Fruit fly (Drosophila melanogaster) whole organism, embryonic: ENCODE measurements around the gene MED28.

Experiments
- Ada2b ChIP-seq: fragments of 200-800 bp; sonication (Bioruptor generic); IDR thresholded peaks from 2 replicates; pipeline ENCODE4 v1.3.6; 2022; ENCODE audit warnings: missing biosample characterization, missing genetic modification characterization
- Atf-2 ChIP-seq: fragments of 200-800 bp; sonication (Bioruptor generic); optimal IDR thresholded peaks from 2 replicates; lab custom pipeline; 2016; ENCODE audit warnings: missing biosample characterization, missing genetic modification characterization
- Atf3 ChIP-seq: fragments of 200-800 bp; sonication (Bioruptor generic); optimal IDR thresholded peaks from 3 replicates; lab custom pipeline; 2016; ENCODE audit warnings: missing biosample characterization, missing genetic modification characterization
- CG10366 ChIP-seq: fragments of 200-800 bp; sonication (Bioruptor generic); IDR thresholded peaks from 2 replicates; pipeline ENCODE4 v1.3.6; 2022; ENCODE audit warnings: missing biosample characterization, missing genetic modification characterization
- CG11695 ChIP-seq: fragments of 200-800 bp; sonication (Bioruptor generic); IDR thresholded peaks from 3 replicates; pipeline ENCODE4 v1.3.6; 2022; ENCODE audit warnings: missing biosample characterization, missing genetic modification characterization
- CG12769 ChIP-seq: fragments of 200-800 bp; sonication (Bioruptor generic); optimal IDR thresholded peaks from 2 replicates; lab custom pipeline; 2019; ENCODE audit warnings: missing biosample characterization, mild to moderate bottlenecking, missing genetic modification characterization, moderate library complexity
- CG13287 ChIP-seq: fragments of 200-800 bp; sonication (Bioruptor generic); IDR thresholded peaks from 2 replicates; pipeline ENCODE4 v1.3.6; 2022; ENCODE audit warnings: missing biosample characterization, missing genetic modification characterization; ENCODE audit not compliant: partially characterized antibody
- CG13894 ChIP-seq: fragments of 200-800 bp; sonication (Bioruptor generic); optimal IDR thresholded peaks from 3 replicates; lab custom pipeline; 2018; ENCODE audit warnings: missing biosample characterization, mild to moderate bottlenecking, missing genetic modification characterization, moderate library complexity
- CG14050 ChIP-seq: fragments of 200-800 bp; sonication (Bioruptor generic); IDR thresholded peaks from 3 replicates; pipeline ENCODE4 v1.3.6; 2022; ENCODE audit warnings: missing biosample characterization, missing genetic modification characterization
- CG14441 ChIP-seq: fragments of 200-800 bp; sonication (Bioruptor generic); IDR thresholded peaks from 2 replicates; pipeline ENCODE4 v1.3.6; 2022; ENCODE audit warnings: missing biosample characterization, missing genetic modification characterization
- CG16779 ChIP-seq: fragments of 200-800 bp; sonication (Bioruptor generic); IDR thresholded peaks from 2 replicates; pipeline ENCODE4 v1.3.6; 2022; ENCODE audit warnings: missing biosample characterization, missing genetic modification characterization
- CG2678 ChIP-seq: fragments of 200-800 bp; sonication (Bioruptor generic); optimal IDR thresholded peaks from 3 replicates; lab custom pipeline; 2019; ENCODE audit warnings: missing biosample characterization, mild to moderate bottlenecking, missing genetic modification characterization, moderate library complexity
- CG30431 ChIP-seq: fragments of 200-800 bp; sonication (Bioruptor generic); optimal IDR thresholded peaks from 2 replicates; lab custom pipeline; 2017; ENCODE audit warnings: missing biosample characterization, missing genetic modification characterization
- CG32767 ChIP-seq: fragments of 200-800 bp; sonication (Bioruptor generic); IDR thresholded peaks from 2 replicates; pipeline ENCODE4 v1.3.6; 2022; ENCODE audit warnings: missing biosample characterization, missing genetic modification characterization
- CG43689 ChIP-seq: fragments of 200-800 bp; sonication (Bioruptor generic); IDR thresholded peaks from 2 replicates; pipeline ENCODE4 v1.3.6; 2022; ENCODE audit warnings: missing biosample characterization, missing genetic modification characterization
- CG4404 ChIP-seq: fragments of 200-800 bp; sonication (Bioruptor generic); IDR thresholded peaks from 2 replicates; pipeline ENCODE4 v1.3.6; 2022; ENCODE audit warnings: missing biosample characterization, missing genetic modification characterization
- CG4424 ChIP-seq: fragments of 200-800 bp; sonication (Bioruptor generic); optimal IDR thresholded peaks from 3 replicates; lab custom pipeline; 2016; ENCODE audit warnings: missing biosample characterization, missing genetic modification characterization
- CG6765 ChIP-seq: fragments of 200-800 bp; sonication (Bioruptor generic); optimal IDR thresholded peaks from 3 replicates; lab custom pipeline; 2017; ENCODE audit warnings: missing biosample characterization, mild to moderate bottlenecking, missing genetic modification characterization
- CG6854 ChIP-seq: fragments of 200-800 bp; sonication (Bioruptor generic); optimal IDR thresholded peaks from 3 replicates; lab custom pipeline; 2017; ENCODE audit warnings: missing biosample characterization, mild to moderate bottlenecking, missing genetic modification characterization
- CG7786 ChIP-seq: fragments of 200-800 bp; sonication (Bioruptor generic); optimal IDR thresholded peaks from 2 replicates; lab custom pipeline; 2016; ENCODE audit warnings: missing biosample characterization, missing genetic modification characterization
- Dek ChIP-seq: fragments of 200-800 bp; sonication (Bioruptor generic); optimal IDR thresholded peaks from 3 replicates; lab custom pipeline; 2019; ENCODE audit warnings: missing biosample characterization, mild to moderate bottlenecking, missing genetic modification characterization, moderate library complexity
- Drgx ChIP-seq: fragments of 200-800 bp; sonication (Bioruptor generic); IDR thresholded peaks from 2 replicates; pipeline ENCODE4 v1.3.6; 2022; ENCODE audit warnings: missing biosample characterization, missing genetic modification characterization
- Eip74EF ChIP-seq, 2 experiments: fragments of 200-800 bp in 1 of 2; fragments of >200 bp in 1 of 2; sonication (Bioruptor generic) in 1 of 2; optimal IDR thresholded peaks; 2 replicates each; lab custom pipeline; 2017 to 2019; ENCODE audit warnings: missing biosample characterization in 2 of 2, missing genetic modification characterization in 2 of 2, mild to moderate bottlenecking in 1 of 2, moderate library complexity in 1 of 2
- Fer3 ChIP-seq: fragments of 200-800 bp; sonication (Bioruptor generic); optimal IDR thresholded peaks from 2 replicates; lab custom pipeline; 2018; ENCODE audit warnings: missing biosample characterization, mild to moderate bottlenecking, missing genetic modification characterization, moderate library complexity
- HmgZ ChIP-seq: fragments of 200-800 bp; sonication (Bioruptor generic); optimal IDR thresholded peaks from 2 replicates; lab custom pipeline; 2018; ENCODE audit warnings: missing biosample characterization, mild to moderate bottlenecking, missing genetic modification characterization
- Hmx ChIP-seq: fragments of 200-800 bp; sonication (Bioruptor generic); optimal IDR thresholded peaks from 2 replicates; lab custom pipeline; 2016; ENCODE audit warnings: missing biosample characterization, missing genetic modification characterization
- Mrtf ChIP-seq: fragments of 200-800 bp; sonication (Bioruptor generic); IDR thresholded peaks from 3 replicates; pipeline ENCODE4 v1.3.6; 2022; ENCODE audit warnings: missing biosample characterization, missing genetic modification characterization
- NC2β ChIP-seq: fragments of 200-800 bp; sonication (Bioruptor generic); optimal IDR thresholded peaks from 2 replicates; lab custom pipeline; 2016; ENCODE audit warnings: missing biosample characterization, missing genetic modification characterization
- Opbp ChIP-seq: fragments of 200-800 bp; sonication (Bioruptor generic); IDR thresholded peaks from 3 replicates; pipeline ENCODE4 v1.3.6; 2022; ENCODE audit warnings: missing biosample characterization, missing genetic modification characterization; ENCODE audit not compliant: partially characterized antibody
- Side ChIP-seq: fragments of 200-800 bp; sonication (Bioruptor generic); optimal IDR thresholded peaks from 2 replicates; lab custom pipeline; 2016; ENCODE audit warnings: missing biosample characterization, missing genetic modification characterization
- Sox102F ChIP-seq: fragments of 200-800 bp; sonication (Bioruptor generic); optimal IDR thresholded peaks from 2 replicates; lab custom pipeline; 2018; ENCODE audit warnings: missing biosample characterization, mild to moderate bottlenecking, missing genetic modification characterization, moderate library complexity
- crol ChIP-seq: fragments of 200-800 bp; sonication (Bioruptor generic); IDR thresholded peaks from 2 replicates; pipeline ENCODE4 v1.3.6; 2022; ENCODE audit warnings: missing biosample characterization, missing genetic modification characterization
- dmrt11E ChIP-seq: fragments of 200-800 bp; sonication (Bioruptor generic); optimal IDR thresholded peaks from 3 replicates; lab custom pipeline; 2018; ENCODE audit warnings: missing biosample characterization, mild to moderate bottlenecking, missing genetic modification characterization, moderate library complexity
- dmrt99B ChIP-seq: fragments of 200-800 bp; sonication (Bioruptor generic); optimal IDR thresholded peaks from 2 replicates; lab custom pipeline; 2018; ENCODE audit warnings: missing biosample characterization, mild to moderate bottlenecking, missing genetic modification characterization, moderate library complexity
- dpn ChIP-seq, 2 experiments: fragments of 200-800 bp; sonication (Bioruptor generic); optimal IDR thresholded peaks; 3 replicates each; lab custom pipeline; 2016; ENCODE audit warnings: missing biosample characterization in 2 of 2, missing genetic modification characterization in 2 of 2
- ftz-f1 ChIP-seq: fragments of 200-800 bp; sonication (Bioruptor generic); optimal IDR thresholded peaks from 2 replicates; lab custom pipeline; 2016; ENCODE audit warnings: missing biosample characterization, missing genetic modification characterization
- gcm2 ChIP-seq: fragments of 200-800 bp; sonication (Bioruptor generic); optimal IDR thresholded peaks from 2 replicates; lab custom pipeline; 2016; ENCODE audit warnings: missing biosample characterization, missing genetic modification characterization
- h ChIP-seq: fragments of >200 bp; optimal IDR thresholded peaks from 2 replicates; lab custom pipeline; 2017
- hb ChIP-seq: fragments of 200-800 bp; sonication (Bioruptor generic); IDR thresholded peaks from 3 replicates; pipeline ENCODE4 v1.3.6; 2022; ENCODE audit warnings: missing biosample characterization, missing genetic modification characterization; ENCODE audit not compliant: partially characterized antibody
- klu ChIP-seq: fragments of 200-800 bp; sonication (Bioruptor generic); IDR thresholded peaks from 2 replicates; pipeline ENCODE4 v1.3.6; 2022; ENCODE audit warnings: missing biosample characterization, missing genetic modification characterization
- kni ChIP-seq: fragments of 200-800 bp; sonication (Bioruptor generic); optimal IDR thresholded peaks from 3 replicates; lab custom pipeline; 2017; ENCODE audit warnings: mild to moderate bottlenecking, missing biosample characterization, missing genetic modification reagents, missing genetic modification characterization
- lov ChIP-seq, 2 experiments: fragments of 200-800 bp in 1 of 2; fragments of >200 bp in 1 of 2; sonication (Bioruptor generic) in 1 of 2; IDR thresholded peaks in 1 of 2; optimal IDR thresholded peaks in 1 of 2; 2 replicates in 1 of 2; 3 replicates in 1 of 2; pipeline versions ENCODE4 v1.3.6 to Lab custom; 2017 to 2022; ENCODE audit warnings: missing biosample characterization in 1 of 2, missing genetic modification characterization in 1 of 2
- nerfin-2 ChIP-seq: fragments of 200-800 bp; sonication (Bioruptor generic); IDR thresholded peaks from 2 replicates; pipeline ENCODE4 v1.3.6; 2022; ENCODE audit warnings: missing biosample characterization, missing genetic modification characterization; ENCODE audit not compliant: partially characterized antibody
- pan ChIP-seq, 4 experiments: fragments of >200 bp in 3 of 4; fragments of 200-800 bp in 1 of 4; sonication (Bioruptor generic) in 1 of 4; optimal IDR thresholded peaks in 3 of 4; IDR thresholded peaks in 1 of 4; 2 replicates each; pipeline versions ENCODE4 v1.3.6 to Lab custom; 2017 to 2022; ENCODE audit warnings: missing biosample characterization in 2 of 4, missing genetic modification characterization in 2 of 4, mixed read lengths in 1 of 4
- pnt ChIP-seq: fragments of 200-800 bp; sonication (Bioruptor generic); optimal IDR thresholded peaks from 3 replicates; lab custom pipeline; 2016; ENCODE audit warnings: missing biosample characterization, missing genetic modification characterization
- sens ChIP-seq: fragments of 200-800 bp; sonication (Bioruptor generic); peaks from one replicate; lab custom pipeline; 2016; ENCODE audit warnings: missing biosample characterization, missing genetic modification characterization
- sens-2 ChIP-seq: fragments of 200-800 bp; sonication (Bioruptor generic); IDR thresholded peaks from 2 replicates; pipeline ENCODE4 v1.3.6; 2022; ENCODE audit warnings: missing biosample characterization, missing genetic modification characterization
- slbo ChIP-seq: fragments of 200-800 bp; sonication (Bioruptor generic); IDR thresholded peaks from 2 replicates; pipeline ENCODE4 v1.3.6; 2022; ENCODE audit warnings: missing biosample characterization, missing genetic modification characterization
- tx ChIP-seq: fragments of 200-800 bp; sonication (Bioruptor generic); optimal IDR thresholded peaks from 2 replicates; lab custom pipeline; 2016; ENCODE audit warnings: missing biosample characterization, missing genetic modification characterization
- wdn ChIP-seq: fragments of 200-800 bp; sonication (Bioruptor generic); IDR thresholded peaks from 2 replicates; pipeline ENCODE4 v1.3.6; 2022; ENCODE audit warnings: missing biosample characterization, missing genetic modification characterization

Gene MED28

dm6 chr3R:25453150-25453680, 23.6 kb upstream of the MED28 start (continued):
- no peak for TF ChIP-seq gcm2 (GFP tag; lab: Kevin White, UChicago)
- peak; percentile 42 for TF ChIP-seq Fer3 (tag; lab: Kevin White, UChicago)
- TF ChIP-seq CG14050 (GFP tag; lab: Robert Waterston, UW), result no peak
- TF ChIP-seq CG43689 (GFP tag; lab: Robert Waterston, UW), result no peak
- no peak for TF ChIP-seq wdn
- no peak for TF ChIP-seq CG10366 (GFP tag; lab: Robert Waterston, UW)
- no peak for TF ChIP-seq CG12769 (tag; lab: Kevin White, UChicago)
- TF ChIP-seq dmrt99B (tag; lab: Kevin White, UChicago), result peak; percentile 62
- peak; percentile 54 for TF ChIP-seq CG2678 (tag; lab: Kevin White, UChicago)
- TF ChIP-seq tx (GFP tag; lab: Kevin White, UChicago), result no peak
- no peak for TF ChIP-seq CG13287 (GFP tag; lab: Robert Waterston, UW)
- TF ChIP-seq CG11695 (GFP tag; lab: Robert Waterston, UW), result peak; percentile 19; the same call in 1 of the 3 replicates
- peak; percentile 43; the same call in 1 of the 2 replicates for TF ChIP-seq CG32767 (GFP tag; lab: Robert Waterston, UW)
- no peak for TF ChIP-seq Side (GFP tag; lab: Kevin White, UChicago)
- no peak for TF ChIP-seq CG4424
- no peak for TF ChIP-seq crol (GFP tag; lab: Robert Waterston, UW)
- TF ChIP-seq CG13894 (tag; lab: Kevin White, UChicago), result no peak
- no peak for TF ChIP-seq Drgx
- TF ChIP-seq pnt (GFP tag; lab: Kevin White, UChicago), result no peak
- no peak for TF ChIP-seq klu
- peak; percentile 92 for TF ChIP-seq sens (GFP tag; lab: Kevin White, UChicago)
- TF ChIP-seq hb, result no peak
- TF ChIP-seq Sox102F (GFP tag; lab: Kevin White, UChicago), result peak; percentile 34
- no peak for TF ChIP-seq dpn (GFP tag; optimal IDR thresholded peaks at IDR 0.05; lab: Kevin White, UChicago)
- peak; percentile 14 for TF ChIP-seq CG30431 (GFP tag; lab: Kevin White, UChicago)
- no peak for TF ChIP-seq CG4404 (GFP tag; lab: Robert Waterston, UW)
- TF ChIP-seq Dek (tag; lab: Kevin White, UChicago), result peak; percentile 44
- TF ChIP-seq NC2β (GFP tag; lab: Kevin White, UChicago), result peak; percentile 27
- peak; percentile 34 for TF ChIP-seq HmgZ
- peak; percentile 68 for TF ChIP-seq dmrt11E (tag; lab: Kevin White, UChicago)
- peak; percentile 9 for TF ChIP-seq CG6854 (GFP tag; lab: Kevin White, UChicago)
- TF ChIP-seq Eip74EF (GFP tag; optimal IDR thresholded peaks at IDR 0.05; lab: Kevin White, UChicago), result peak in 1 of 2 experiments; percentile 71
- TF ChIP-seq ftz-f1 (GFP tag; lab: Kevin White, UChicago), result peak; percentile 27
- no peak for TF ChIP-seq slbo (GFP tag; lab: Robert Waterston, UW)
- no peak for TF ChIP-seq h (lab: Kevin White, UChicago)
- peak; percentile 45 for TF ChIP-seq Atf3 (GFP tag; lab: Kevin White, UChicago)
- TF ChIP-seq Mrtf (GFP tag; lab: Robert Waterston, UW), result no peak
- TF ChIP-seq Opbp, result no peak
- no peak for TF ChIP-seq Ada2b (GFP tag; lab: Robert Waterston, UW)
- no peak for TF ChIP-seq CG16779
- TF ChIP-seq nerfin-2 (GFP tag; lab: Robert Waterston, UW), result no peak
- TF ChIP-seq CG14441, result 0 out of 2 replicates have a peak, but pooled peaks have one; percentile 5
- 0 out of 2 replicates have a peak, but pooled peaks have one; percentile 21 for TF ChIP-seq sens-2 (GFP tag; lab: Robert Waterston, UW)
- TF ChIP-seq Hmx, result no peak
- TF ChIP-seq pan (optimal IDR thresholded peaks at IDR 0.05; lab: Kevin White, UChicago), result no peak
- TF ChIP-seq pan (GFP tag; optimal IDR thresholded peaks at IDR 0.05 in 1 of 2, IDR thresholded peaks at IDR 0.05 in 1 of 2), result no peak
- no peak for TF ChIP-seq lov (optimal IDR thresholded peaks at IDR 0.05; lab: Kevin White, UChicago)
- TF ChIP-seq lov (GFP tag; IDR thresholded peaks at IDR 0.05; lab: Robert Waterston, UW), result 0 out of 3 replicates have a peak, but pooled peaks have one; percentile 20
- TF ChIP-seq Atf-2 (GFP tag; lab: Kevin White, UChicago), result no peak
- TF ChIP-seq CG7786 (GFP tag; lab: Kevin White, UChicago), result no peak
- peak; percentile 46 for TF ChIP-seq kni (GFP tag; lab: Kevin White, UChicago)
- TF ChIP-seq CG6765, result no peak
